Worm (Caenorhabditis elegans): ENCODE data around the gene icln-1.

icln-1 gene

ce11 chrIV:9048096-9048495, 47.4 kb downstream of the icln-1 start:
- TF ChIP-seq hlh-6 (tag; optimal IDR thresholded peaks at IDR 0.05), result peak; percentile 2
- TF ChIP-seq elt-4 (tag; optimal IDR thresholded peaks at IDR 0.05), result peak; percentile 88
- TF ChIP-seq fkh-6 (tag; optimal IDR thresholded peaks at IDR 0.05), result peak; percentile 26
- TF ChIP-seq sdc-2 (tag; optimal IDR thresholded peaks at IDR 0.05), result peak; percentile 22
- peak; percentile 37 for TF ChIP-seq tbx-2 (tag; optimal IDR thresholded peaks at IDR 0.05)
- peak; percentile 52 for TF ChIP-seq F13H6.1 (tag; optimal IDR thresholded peaks at IDR 0.05)
- peak; percentile 5 for TF ChIP-seq ceh-34 (tag; optimal IDR thresholded peaks at IDR 0.05)
- peak; percentile 57 for TF ChIP-seq madf-2 (tag; optimal IDR thresholded peaks at IDR 0.05)
- peak; percentile 16 for TF ChIP-seq mec-3 (tag; optimal IDR thresholded peaks at IDR 0.05; ENCODE audit: borderline replicate concordance)
- TF ChIP-seq hlh-8 (tag; optimal IDR thresholded peaks at IDR 0.05), result peak; percentile 30

- TF ChIP-seq unc-42 (tag; optimal IDR thresholded peaks at IDR 0.05), result no peak
- no peak for TF ChIP-seq che-1 (tag; optimal IDR thresholded peaks at IDR 0.05)
- TF ChIP-seq unc-3 (GFP tag; conservative IDR thresholded peaks at IDR 0.05), result no peak
- TF ChIP-seq unc-3 (tag; optimal IDR thresholded peaks at IDR 0.05), result no peak
- no peak for TF ChIP-seq tbx-7 (tag; optimal IDR thresholded peaks at IDR 0.05)
These were observed 50.2 kb downstream of the icln-1 start, which contains the start of gene Y73F4A.1 for ce11 chrIV:9045252-9045651. Gene Y73F4A.1, minus strand, starts transcription at chrIV:9045352.

Data from whole organism, late embryonic.